Worm (Caenorhabditis elegans) whole organism, late embryonic: Measurements from ENCODE around the gene Y59A8B.21.

ENCODE experiments used
- Y22D7AL.16 ChIP-seq: sonication (generic microtip); optimal IDR thresholded peaks from 2 replicates; lab custom pipeline; 2016; ENCODE audit warnings: missing genetic modification characterization, missing compliant biosample characterization
- ceh-24 ChIP-seq: sonication (generic microtip); optimal IDR thresholded peaks from 2 replicates; lab custom pipeline; 2016; ENCODE audit warnings: mild to moderate bottlenecking, missing genetic modification characterization, missing compliant biosample characterization
- ceh-34 ChIP-seq: sonication (generic microtip); optimal IDR thresholded peaks from 2 replicates; lab custom pipeline; 2016; ENCODE audit warnings: mild to moderate bottlenecking, missing genetic modification characterization, missing compliant biosample characterization
- ceh-48 ChIP-seq: sonication (generic microtip); optimal IDR thresholded peaks from 2 replicates; lab custom pipeline; 2016; ENCODE audit warnings: missing genetic modification characterization, inconsistent platforms, missing compliant biosample characterization
- ets-4 ChIP-seq: sonication (generic microtip); optimal IDR thresholded peaks from 2 replicates; lab custom pipeline; 2016; ENCODE audit warnings: missing genetic modification characterization, missing compliant biosample characterization
- gmeb-2 ChIP-seq: sonication (generic microtip); optimal IDR thresholded peaks from 2 replicates; lab custom pipeline; 2016; ENCODE audit warnings: missing genetic modification characterization, inconsistent platforms, missing compliant biosample characterization
- hlh-13 ChIP-seq: fragments of 200-800 bp; sonication (Bioruptor generic); optimal IDR thresholded peaks from 2 replicates; lab custom pipeline; 2018; ENCODE audit warnings: mild to moderate bottlenecking, missing genetic modification characterization, missing compliant biosample characterization
- hlh-8 ChIP-seq: sonication (generic microtip); optimal IDR thresholded peaks from 2 replicates; lab custom pipeline; 2016; ENCODE audit warnings: missing genotype, missing genetic modification characterization, missing compliant biosample characterization
- nhr-11 ChIP-seq: fragments of 150-350 bp; optimal IDR thresholded peaks from 2 replicates; lab custom pipeline; 2014; ENCODE audit warnings: missing biosample characterization, missing genetic modification characterization
- pag-3 ChIP-seq: sonication (generic microtip); optimal IDR thresholded peaks from 2 replicates; lab custom pipeline; 2016; ENCODE audit warnings: missing compliant biosample characterization, missing genetic modification characterization, borderline replicate concordance
- pha-2 ChIP-seq: sonication (generic microtip); optimal IDR thresholded peaks from 2 replicates; lab custom pipeline; 2017; ENCODE audit warnings: mild to moderate bottlenecking, missing genetic modification characterization, missing compliant biosample characterization
- pros-1 ChIP-seq: fragments of 150-350 bp; optimal IDR thresholded peaks from 2 replicates; lab custom pipeline; 2014; ENCODE audit warnings: missing biosample characterization, missing genetic modification reagents, missing genetic modification characterization
- sdc-2 ChIP-seq: sonication (generic microtip); optimal IDR thresholded peaks from 2 replicates; lab custom pipeline; 2016; ENCODE audit warnings: missing genotype, missing genetic modification characterization, missing compliant biosample characterization

Gene Y59A8B.21

ce11 chrV:18043271-18043670, 57.2 kb downstream of the Y59A8B.21 start, which contains the start of gene ebp-1:
TSS of gene ebp-1 (plus strand) at chrV:18043571.
- TF ChIP-seq pha-2 (no peak), sdc-2 (tag; lab: Kevin White, UChicago) (no peak), ceh-24 (no peak), nhr-11 (tag; lab: Kevin White, UChicago) (no peak), gmeb-2 (tag; lab: Kevin White, UChicago) (no peak), pag-3 (tag; lab: Kevin White, UChicago) (no peak), Y22D7AL.16 (tag; lab: Kevin White, UChicago) (no peak), hlh-8 (no peak), ceh-48 (no peak), hlh-13 (GFP tag; lab: Kevin White, UChicago) (no peak), ceh-34 (no peak), ets-4 (tag; lab: Kevin White, UChicago) (no peak), pros-1 (tag; lab: Kevin White, UChicago) (no peak)
